Fruit fly (Drosophila melanogaster): ENCODE measurements around the gene Cyp9f3.

The Cyp9f3 gene

DNA sequence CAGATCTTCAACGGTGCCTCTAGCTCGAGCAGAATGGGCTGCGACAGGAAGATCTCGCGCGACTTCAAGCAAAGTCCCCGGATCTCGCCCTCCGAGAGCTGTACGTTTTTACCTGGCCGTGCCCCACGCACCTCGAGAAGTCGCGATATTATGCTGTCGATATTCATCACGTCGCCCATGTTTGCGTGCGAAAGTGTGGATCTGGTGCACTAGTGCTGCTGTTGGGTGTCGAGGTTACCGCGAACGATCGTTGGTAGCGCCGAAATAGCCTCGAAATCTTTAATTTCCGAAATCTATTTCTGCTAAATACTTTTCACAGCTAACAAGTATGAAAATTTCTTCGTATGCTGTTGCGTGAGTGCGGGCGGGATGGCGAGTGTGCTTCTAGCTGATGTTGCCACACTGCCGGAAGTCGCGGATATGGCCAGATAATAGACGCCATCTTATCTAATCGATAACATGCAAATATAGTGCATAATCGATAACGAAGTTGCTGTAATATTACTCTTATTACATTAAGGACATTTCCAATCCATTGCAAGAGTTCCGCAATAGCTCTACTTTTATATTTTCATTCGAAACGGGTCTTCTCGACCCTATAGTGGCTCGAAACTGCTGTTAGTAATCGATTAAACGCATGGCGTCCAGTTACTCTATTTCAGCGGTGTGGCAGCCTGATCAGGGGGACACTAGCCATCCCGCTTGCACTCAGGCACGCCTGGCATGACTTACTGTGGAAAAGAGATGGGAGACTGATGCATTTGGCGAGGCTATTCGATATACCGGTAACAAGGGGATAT, 27.0 kb upstream of the Cyp9f3 start, which contains the start of gene Pp1-87B (continued):
- TF ChIP-seq HHEX (GFP tag; optimal IDR thresholded peaks at IDR 0.05) (no peak), sna (GFP tag; IDR thresholded peaks at IDR 0.05; ENCODE audit: partially characterized antibody) (no peak), Sry-β (GFP tag; optimal IDR thresholded peaks at IDR 0.05) (no peak), CG2875 (GFP tag; optimal IDR thresholded peaks at IDR 0.05) (no peak), Asciz (GFP tag; optimal IDR thresholded peaks at IDR 0.05) (no peak), CG10366 (GFP tag; IDR thresholded peaks at IDR 0.05) (no peak), CG18764 (GFP tag; optimal IDR thresholded peaks at IDR 0.05) (no peak), Hmx (GFP tag; optimal IDR thresholded peaks at IDR 0.05) (no peak), p53 (GFP tag; optimal IDR thresholded peaks at IDR 0.05) (peak; percentile 14), ems (GFP tag; optimal IDR thresholded peaks at IDR 0.05) (no peak), klu (GFP tag; IDR thresholded peaks at IDR 0.05) (no peak), nau (GFP tag; optimal IDR thresholded peaks at IDR 0.05) (no peak), hkb (optimal IDR thresholded peaks at IDR 0.05) (peak; percentile 92), hkb (GFP tag; IDR thresholded peaks at IDR 0.05) (no peak), br (optimal IDR thresholded peaks at IDR 0.05) (no peak), otp (GFP tag; IDR thresholded peaks at IDR 0.05) (no peak), kah (GFP tag; optimal IDR thresholded peaks at IDR 0.05) (no peak), Awh (GFP tag; IDR thresholded peaks at IDR 0.05) (no peak), Dfd (GFP tag; optimal IDR thresholded peaks at IDR 0.05) (peak in 1 of 2 experiments; percentile 30), CG31388 (GFP tag; optimal IDR thresholded peaks at IDR 0.05) (no peak), Bdp1 (GFP tag; optimal IDR thresholded peaks at IDR 0.05) (no peak), maf-S (GFP tag; optimal IDR thresholded peaks at IDR 0.05) (no peak), pros (GFP tag; optimal IDR thresholded peaks at IDR 0.05) (no peak), Drgx (GFP tag; IDR thresholded peaks at IDR 0.05) (no peak), BtbVII (GFP tag; optimal IDR thresholded peaks at IDR 0.05) (no peak), CG7839 (tag; optimal IDR thresholded peaks at IDR 0.05) (no peak), Hmr (GFP tag; optimal IDR thresholded peaks at IDR 0.05) (peak; percentile 32), CoRest (tag; optimal IDR thresholded peaks at IDR 0.05) (peak; percentile 63), prd (optimal IDR thresholded peaks at IDR 0.05) (no peak), prd (GFP tag; IDR thresholded peaks at IDR 0.05) (peak; percentile 22; the same call in 1 of the 3 replicates), CG12071 (GFP tag; optimal IDR thresholded peaks at IDR 0.05) (no peak), Elba2 (GFP tag; optimal IDR thresholded peaks at IDR 0.05) (peak; percentile 98), jigr1 (GFP tag; IDR thresholded peaks at IDR 0.05) (no peak), E2f2 (GFP tag; IDR thresholded peaks at IDR 0.05) (no peak), Doc2 (GFP tag; IDR thresholded peaks at IDR 0.05) (no peak), pzg (GFP tag; optimal IDR thresholded peaks at IDR 0.05) (peak; percentile 77), lola (GFP tag; optimal IDR thresholded peaks at IDR 0.05) (peak in 1 of 3 experiments; percentile 28), z (GFP tag; IDR thresholded peaks at IDR 0.05) (no peak), danr (GFP tag; IDR thresholded peaks at IDR 0.05) (no peak), HmgZ (tag; optimal IDR thresholded peaks at IDR 0.05) (peak; percentile 37), Ets65A (GFP tag) (peak; percentile 89), ac (GFP tag; optimal IDR thresholded peaks at IDR 0.05) (no peak), pb (GFP tag; optimal IDR thresholded peaks at IDR 0.05) (no peak), mld (GFP tag; IDR thresholded peaks at IDR 0.05; ENCODE audit: partially characterized antibody) (no peak), toy (GFP tag; IDR thresholded peaks at IDR 0.05) (no peak), Hr78 (GFP tag; optimal IDR thresholded peaks at IDR 0.05) (no peak), peb (GFP tag; IDR thresholded peaks at IDR 0.05) (no peak), pita (GFP tag; optimal IDR thresholded peaks at IDR 0.05) (no peak), MESR4 (GFP tag; optimal IDR thresholded peaks at IDR 0.05) (peak; percentile 98)

Measured in whole organism, embryonic.